Fruit fly (Drosophila melanogaster) whole organism, pupa: Measurements from ENCODE around the gene mtsh.

Experiments used
- CG10348 ChIP-seq: fragments of 200-800 bp; sonication (Bioruptor generic); IDR thresholded peaks from 2 replicates; pipeline ENCODE4 v1.3.6; 2022; ENCODE audit warnings: missing biosample characterization, missing genetic modification characterization
- CG14655 ChIP-seq: fragments of 200-800 bp; sonication (Bioruptor generic); optimal IDR thresholded peaks from 3 replicates; lab custom pipeline; 2017; ENCODE audit warnings: mild to moderate bottlenecking, missing biosample characterization, missing genetic modification reagents, missing genetic modification characterization
- Snoo ChIP-seq: fragments of 200-800 bp; sonication (Bioruptor generic); optimal IDR thresholded peaks from 3 replicates; lab custom pipeline; 2017; ENCODE audit warnings: missing biosample characterization, mild to moderate bottlenecking, missing genetic modification characterization, inconsistent platforms

DNA sequence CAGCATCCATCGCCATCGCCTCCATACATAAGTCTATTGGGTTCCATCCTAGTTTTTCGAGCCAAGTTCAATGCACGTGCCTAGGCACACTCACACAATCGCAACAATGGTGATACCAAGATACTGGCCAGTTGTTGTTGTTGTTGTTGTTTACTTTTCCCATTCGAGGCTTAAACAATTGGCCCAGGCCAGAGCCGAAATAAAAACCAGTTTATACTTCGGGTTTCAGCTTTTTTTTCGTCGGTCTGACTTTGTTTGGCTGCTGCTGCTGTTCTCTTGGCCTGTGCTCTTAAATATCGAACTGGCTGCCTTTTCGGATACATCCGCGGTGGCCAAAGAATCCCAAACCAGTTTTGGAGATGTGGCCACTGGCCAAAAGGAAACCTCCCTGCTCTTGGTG lies 39.5 kb downstream of the mtsh start:
- TF ChIP-seq CG10348 (GFP tag; lab: Robert Waterston, UW), result no peak
- no peak for TF ChIP-seq Snoo
- no peak for TF ChIP-seq CG14655 (GFP tag; lab: Kevin White, UChicago)
